Worm (Caenorhabditis elegans): ENCODE data around the gene sru-11.

Gene sru-11

DNA sequence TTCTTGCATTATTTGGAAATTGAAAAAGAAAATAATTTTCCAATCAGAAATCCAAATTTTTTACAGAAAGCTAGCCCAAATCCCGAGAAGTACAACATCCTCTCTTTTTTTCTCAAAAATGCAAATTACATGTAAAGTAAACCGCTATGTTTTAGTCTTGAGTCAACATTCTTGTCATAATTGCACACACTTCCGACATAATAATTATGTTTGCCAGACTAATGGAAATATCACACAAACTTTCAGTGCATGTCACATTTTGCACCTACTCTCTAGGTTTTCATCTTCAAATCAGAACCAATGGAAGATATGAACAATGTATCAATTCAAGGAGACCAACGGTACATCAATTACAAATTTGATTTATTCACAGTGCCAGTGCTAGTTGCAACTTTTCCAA, at the start of gene sru-11:
sru-11 (plus strand) TSS at position 301 of the 400 bp plus-strand sequence.
- no peak for TF ChIP-seq nhr-23 (tag; optimal IDR thresholded peaks at IDR 0.05)

DNA sequence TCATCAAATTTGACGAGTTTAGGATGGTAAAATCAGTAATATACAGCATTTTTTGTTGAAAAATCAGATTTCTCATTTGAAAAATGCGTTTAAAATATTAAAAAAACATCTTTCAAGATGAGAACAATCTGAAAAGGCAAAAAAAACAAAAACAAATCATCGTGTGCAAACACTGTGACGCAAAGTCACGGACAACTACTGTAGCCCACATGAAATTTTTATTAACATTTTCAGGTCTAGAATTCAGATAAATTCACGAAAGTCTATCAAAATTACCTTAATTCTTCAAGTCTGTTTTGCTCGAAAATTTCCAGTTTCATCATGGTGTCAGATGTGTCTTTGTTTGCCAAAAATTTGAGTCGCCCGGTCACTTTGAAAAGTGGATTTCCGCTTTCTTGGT, 45.8 kb upstream of the sru-11 start:
- TF ChIP-seq skn-1 (tag; optimal IDR thresholded peaks at IDR 0.05), result no peak
- no peak for TF ChIP-seq egl-27 (tag; optimal IDR thresholded peaks at IDR 0.05)
- no peak for TF ChIP-seq nhr-23 (tag; optimal IDR thresholded peaks at IDR 0.05)
- TF ChIP-seq jun-1 (tag; optimal IDR thresholded peaks at IDR 0.05), result no peak
- no peak for TF ChIP-seq nhr-43 (tag; optimal IDR thresholded peaks at IDR 0.05; ENCODE audit: poor library complexity, severe bottlenecking)
- TF ChIP-seq mdl-1 (tag; optimal IDR thresholded peaks at IDR 0.05), result no peak
- TF ChIP-seq nhr-11 (tag; optimal IDR thresholded peaks at IDR 0.05), result no peak
- no peak for TF ChIP-seq snpc-4 (tag; optimal IDR thresholded peaks at IDR 0.05)
- no peak for TF ChIP-seq nhr-76 (tag; optimal IDR thresholded peaks at IDR 0.05)
- no peak for TF ChIP-seq eor-1 (tag; optimal IDR thresholded peaks at IDR 0.05)
- no peak for TF ChIP-seq ztf-11 (tag; optimal IDR thresholded peaks at IDR 0.05)
- TF ChIP-seq tbx-2 (tag; optimal IDR thresholded peaks at IDR 0.05), result no peak

DNA sequence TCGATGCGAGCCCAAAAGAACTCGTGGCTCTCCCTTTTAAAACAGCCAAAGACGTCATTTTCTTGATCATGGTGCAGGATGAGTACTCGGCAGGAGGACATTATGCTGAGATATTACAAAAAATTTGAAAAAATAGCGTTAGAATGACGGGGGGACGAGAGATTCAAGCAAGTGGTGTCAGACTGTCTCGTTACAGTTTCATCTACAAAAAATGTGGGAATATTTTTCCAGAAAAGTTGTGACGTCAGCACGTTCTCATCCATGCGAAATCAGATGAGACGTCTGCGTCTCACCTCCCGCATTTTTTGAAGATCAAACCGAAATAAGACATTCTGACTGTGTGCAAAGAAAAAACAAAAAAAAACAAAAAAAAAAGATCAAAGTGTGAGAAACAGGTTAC, 44.6 kb upstream of the sru-11 start, which contains the start of gene rsd-2:
rsd-2 (minus strand) TSS at position 101 of the 400 bp plus-strand sequence.
- TF ChIP-seq ztf-11 (tag; optimal IDR thresholded peaks at IDR 0.05) (no peak), mdl-1 (tag; optimal IDR thresholded peaks at IDR 0.05) (no peak), lin-39 (tag; optimal IDR thresholded peaks at IDR 0.05) (no peak), ceh-28 (tag; optimal IDR thresholded peaks at IDR 0.05) (no peak), nhr-25 (tag; optimal IDR thresholded peaks at IDR 0.05) (no peak), lsy-12 (tag; optimal IDR thresholded peaks at IDR 0.05) (no peak)

DNA sequence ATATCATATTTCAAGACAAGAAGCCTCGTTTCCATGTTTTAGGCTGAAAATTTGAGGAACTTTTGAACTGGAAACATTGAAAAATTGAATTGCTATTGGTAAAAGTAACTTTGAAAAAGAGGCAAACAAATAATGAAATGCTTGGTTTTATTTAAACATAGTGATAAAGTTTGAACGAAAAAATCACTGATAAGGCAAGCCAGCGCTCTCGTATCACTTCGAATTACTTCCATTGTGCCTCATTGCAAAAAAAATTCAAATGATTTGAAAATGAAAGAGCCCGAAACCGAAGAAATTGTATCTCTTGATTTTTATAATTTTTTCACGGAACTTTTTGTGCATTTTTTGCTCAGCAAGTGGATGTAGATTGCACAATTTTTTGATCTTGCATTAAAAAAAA, 36.6 kb upstream of the sru-11 start, which contains the start of gene F52G2.3:
F52G2.3 (minus strand) TSS at position 43 of the 400 bp plus-strand sequence.
- TF ChIP-seq elt-2 (tag; optimal IDR thresholded peaks at IDR 0.05) (peak; percentile 62), pqm-1 (tag; optimal IDR thresholded peaks at IDR 0.05) (peak; percentile 20), mml-1 (tag; optimal IDR thresholded peaks at IDR 0.05) (no peak), R02D3.7 (tag; optimal IDR thresholded peaks at IDR 0.05) (no peak), daf-12 (tag; optimal IDR thresholded peaks at IDR 0.05) (no peak), ama-1 (optimal IDR thresholded peaks at IDR 0.05) (no peak)

DNA sequence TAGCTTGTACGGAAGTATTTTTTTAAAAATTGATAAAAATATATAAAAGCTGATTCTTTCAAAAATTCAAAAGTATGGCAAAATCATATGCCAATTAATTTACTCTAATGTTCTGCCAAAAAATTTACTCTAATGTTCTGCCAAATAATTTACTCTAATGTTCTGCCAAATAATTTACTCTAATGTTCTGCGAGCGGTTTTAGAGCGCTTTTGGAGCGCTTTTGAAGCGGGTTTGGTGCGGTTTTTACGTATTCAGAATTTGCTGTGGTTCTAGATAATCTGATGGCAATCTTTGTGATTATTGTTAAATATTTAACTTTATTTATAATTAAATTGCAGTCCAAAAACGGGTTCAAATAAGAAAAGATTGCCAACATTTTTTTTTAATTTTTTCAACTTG, 35.4 kb upstream of the sru-11 start:
- TF ChIP-seq hmg-11 (tag; optimal IDR thresholded peaks at IDR 0.05) (no peak), fos-1 (tag; optimal IDR thresholded peaks at IDR 0.05) (no peak), lin-15B (tag; optimal IDR thresholded peaks at IDR 0.05) (no peak), fkh-2 (tag; optimal IDR thresholded peaks at IDR 0.05) (no peak), zag-1 (tag; optimal IDR thresholded peaks at IDR 0.05) (no peak), unc-39 (tag; optimal IDR thresholded peaks at IDR 0.05) (no peak), elt-2 (tag; optimal IDR thresholded peaks at IDR 0.05) (no peak), ceh-82 (tag; optimal IDR thresholded peaks at IDR 0.05) (no peak), daf-12 (tag; optimal IDR thresholded peaks at IDR 0.05) (no peak), elt-3 (tag; optimal IDR thresholded peaks at IDR 0.05) (no peak), ceh-28 (tag; optimal IDR thresholded peaks at IDR 0.05) (no peak), lin-39 (tag; optimal IDR thresholded peaks at IDR 0.05) (no peak), jun-1 (tag; optimal IDR thresholded peaks at IDR 0.05) (no peak), fkh-10 (GFP tag; optimal IDR thresholded peaks at IDR 0.05) (no peak), egl-5 (tag; optimal IDR thresholded peaks at IDR 0.05) (no peak), nhr-67 (tag; optimal IDR thresholded peaks at IDR 0.05) (no peak), egl-27 (tag; optimal IDR thresholded peaks at IDR 0.05) (no peak), nhr-25 (tag; optimal IDR thresholded peaks at IDR 0.05) (no peak), lsy-12 (tag; optimal IDR thresholded peaks at IDR 0.05) (no peak), nhr-12 (tag; optimal IDR thresholded peaks at IDR 0.05) (no peak)

DNA sequence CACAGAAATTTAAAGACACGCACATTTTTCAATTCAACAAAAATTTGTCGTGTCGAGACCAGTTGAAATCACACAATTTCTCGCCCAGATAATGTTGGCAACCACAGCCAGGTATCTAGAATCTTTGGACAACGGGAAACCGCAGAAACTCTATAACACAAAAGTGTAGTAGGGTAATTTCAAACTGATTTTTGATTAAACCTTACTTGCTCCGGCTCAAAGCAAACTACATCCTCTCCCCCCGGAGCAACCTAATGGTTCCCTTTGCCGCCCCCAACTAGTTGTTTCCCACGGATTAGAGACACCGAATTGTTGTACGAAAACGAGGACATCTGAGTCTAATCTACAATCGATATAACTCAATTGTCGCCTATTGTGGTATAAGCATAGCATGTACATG, 30.4 kb upstream of the sru-11 start:
- TF ChIP-seq nhr-43 (tag; optimal IDR thresholded peaks at IDR 0.05; ENCODE audit: poor library complexity, severe bottlenecking) (no peak), ztf-11 (tag; optimal IDR thresholded peaks at IDR 0.05) (no peak), snpc-4 (tag; optimal IDR thresholded peaks at IDR 0.05) (no peak), nhr-12 (tag; optimal IDR thresholded peaks at IDR 0.05) (no peak)

Data from whole organism, L3 larva.